Fruit fly (Drosophila melanogaster) Kc167 (cell line): ENCODE measurements around the gene Ndae1.

Experiments used
- Myc ChIP-seq: fragments of >200 bp; optimal IDR thresholded peaks from 2 replicates; lab custom pipeline; 2017; ENCODE audit warnings: missing external identifiers
- Sin3A ChIP-seq: fragments of >200 bp; optimal IDR thresholded peaks from 2 replicates; lab custom pipeline; 2018; ENCODE audit warnings: missing external identifiers
- h ChIP-seq: fragments of >200 bp; optimal IDR thresholded peaks from 3 replicates; lab custom pipeline; 2018; ENCODE audit warnings: missing external identifiers
- insv ChIP-seq: fragments of >200 bp; optimal IDR thresholded peaks from 3 replicates; lab custom pipeline; 2018; ENCODE audit warnings: missing external identifiers
- psq ChIP-seq: fragments of >200 bp; optimal IDR thresholded peaks from 2 replicates; lab custom pipeline; 2017; ENCODE audit warnings: missing external identifiers
- ttk ChIP-seq: sonication (Bioruptor generic); optimal IDR thresholded peaks from 2 replicates; lab custom pipeline; 2017; ENCODE audit warnings: missing external identifiers

The Ndae1 gene

DNA sequence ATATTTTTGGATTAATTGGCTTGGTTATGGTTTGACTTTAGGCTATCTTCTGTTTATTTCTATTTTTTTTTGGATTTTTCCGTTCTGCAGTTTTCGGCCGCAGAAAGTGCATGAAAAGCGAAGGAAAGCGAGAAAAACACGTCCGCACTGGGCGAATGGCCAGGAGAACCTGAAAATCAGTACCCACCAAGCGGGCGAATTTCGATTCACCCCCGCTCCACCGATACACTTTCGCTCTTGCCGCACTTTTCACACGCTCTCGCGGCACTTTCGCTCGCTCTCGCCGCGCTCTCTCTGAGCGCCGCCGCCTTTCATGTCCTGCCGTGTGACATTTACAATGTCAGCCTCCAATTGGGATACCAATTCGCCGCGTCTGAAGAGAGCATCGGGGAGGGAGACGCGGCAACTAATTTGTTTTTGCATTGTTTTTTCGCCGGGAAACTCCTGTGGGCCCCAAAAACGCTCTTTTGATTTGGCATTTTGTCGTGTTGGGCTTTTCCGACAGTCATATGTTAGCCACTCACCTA, at the start of gene Ndae1:
TSS of gene Ndae1 (minus strand) at position 51 of the 527 bp plus-strand sequence.
- no peak for TF ChIP-seq Sin3A
- no peak for TF ChIP-seq insv (lab: Kevin White, UChicago)
- no peak for TF ChIP-seq psq (lab: Kevin White, UChicago)
- no peak for TF ChIP-seq Myc (lab: Kevin White, UChicago)
- TF ChIP-seq ttk (lab: Kevin White, UChicago), result no peak
- no peak for TF ChIP-seq h

DNA sequence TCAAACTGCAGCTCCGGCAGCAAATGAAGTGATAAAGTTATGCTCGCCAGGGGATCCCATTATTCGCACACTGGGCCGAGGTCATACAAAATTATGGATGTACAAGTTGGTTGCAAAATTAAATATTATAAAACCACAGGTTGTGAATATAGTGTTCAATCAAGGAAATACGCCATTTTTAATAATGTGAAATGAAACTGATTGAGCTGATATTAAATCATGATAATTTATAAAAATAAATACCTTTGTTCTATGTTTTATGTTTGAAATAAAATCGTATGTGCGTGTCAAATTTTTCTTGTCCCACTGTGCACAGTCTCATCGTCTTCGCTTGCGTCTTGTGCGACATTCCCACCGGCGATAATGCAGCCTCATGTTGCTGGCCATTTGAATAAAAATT, 46.8 kb upstream of the Ndae1 start:
- TF ChIP-seq Sin3A, result no peak
- no peak for TF ChIP-seq Myc (lab: Kevin White, UChicago)
- TF ChIP-seq insv (lab: Kevin White, UChicago), result no peak
- TF ChIP-seq h, result no peak
- no peak for TF ChIP-seq ttk (lab: Kevin White, UChicago)
- no peak for TF ChIP-seq psq (lab: Kevin White, UChicago)

DNA sequence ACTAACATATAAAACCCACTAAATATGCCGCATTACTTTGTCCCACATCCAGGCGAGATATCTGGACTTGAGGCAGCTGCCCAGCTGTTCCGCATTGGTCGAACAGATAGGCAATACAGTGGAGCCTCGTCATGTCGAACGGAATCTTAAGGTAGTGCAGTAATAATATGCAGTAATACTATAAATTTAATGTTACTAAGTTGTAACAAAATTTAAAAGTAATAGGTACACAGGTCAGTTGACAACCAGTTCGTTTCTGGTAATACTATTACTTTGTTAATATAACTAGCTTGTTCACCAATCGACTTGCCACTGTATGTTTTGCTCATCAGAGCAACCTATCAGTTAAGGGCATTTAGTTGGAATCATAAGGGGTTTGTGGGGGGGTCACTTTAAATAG, 45.8 kb upstream of the Ndae1 start:
- TF ChIP-seq ttk (lab: Kevin White, UChicago) (no peak), psq (lab: Kevin White, UChicago) (no peak)

DNA sequence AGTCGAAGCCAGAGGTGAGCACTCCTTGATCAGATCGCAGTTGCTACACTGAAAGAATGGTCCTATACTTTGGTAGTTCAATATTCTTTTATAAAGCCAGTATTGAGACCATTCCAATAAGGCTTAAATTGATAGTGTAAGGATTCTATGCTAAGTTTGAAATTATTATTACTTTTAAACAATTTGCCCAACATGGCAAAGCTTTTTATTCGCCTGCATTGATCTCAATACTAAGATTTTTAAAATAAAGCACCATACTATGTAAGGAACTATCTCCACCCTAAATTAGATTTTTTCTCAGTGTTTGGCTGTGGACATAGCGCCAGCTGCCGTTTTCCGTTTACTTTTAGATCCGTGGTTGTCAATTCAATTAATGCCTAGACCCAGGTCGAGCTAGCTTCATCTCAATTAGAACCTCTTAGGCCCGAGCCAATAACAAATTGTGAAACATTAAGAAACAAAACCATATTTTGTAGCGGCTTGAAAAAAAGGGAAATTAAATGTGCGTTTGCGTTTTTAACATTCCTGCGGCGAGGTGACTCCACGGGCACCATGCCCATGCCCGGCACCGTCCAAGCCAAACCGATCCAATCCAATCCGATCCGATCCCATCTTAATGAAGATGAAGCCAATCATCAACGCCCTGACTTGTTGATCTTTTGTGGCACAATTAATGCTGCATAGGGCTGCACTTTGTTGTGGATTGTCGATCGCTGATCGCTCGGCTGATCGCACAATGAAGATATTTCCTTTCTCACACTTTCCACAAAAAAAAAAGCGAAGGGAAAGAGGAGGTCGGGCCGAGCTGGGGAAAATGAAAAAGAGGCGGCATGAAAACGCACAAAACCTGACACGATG, 44.6 kb upstream of the Ndae1 start:
- no peak for TF ChIP-seq insv (lab: Kevin White, UChicago)
- no peak for TF ChIP-seq ttk (lab: Kevin White, UChicago)
- no peak for TF ChIP-seq h
- no peak for TF ChIP-seq Myc (lab: Kevin White, UChicago)
- no peak for TF ChIP-seq Sin3A
- TF ChIP-seq psq (lab: Kevin White, UChicago), result no peak

DNA sequence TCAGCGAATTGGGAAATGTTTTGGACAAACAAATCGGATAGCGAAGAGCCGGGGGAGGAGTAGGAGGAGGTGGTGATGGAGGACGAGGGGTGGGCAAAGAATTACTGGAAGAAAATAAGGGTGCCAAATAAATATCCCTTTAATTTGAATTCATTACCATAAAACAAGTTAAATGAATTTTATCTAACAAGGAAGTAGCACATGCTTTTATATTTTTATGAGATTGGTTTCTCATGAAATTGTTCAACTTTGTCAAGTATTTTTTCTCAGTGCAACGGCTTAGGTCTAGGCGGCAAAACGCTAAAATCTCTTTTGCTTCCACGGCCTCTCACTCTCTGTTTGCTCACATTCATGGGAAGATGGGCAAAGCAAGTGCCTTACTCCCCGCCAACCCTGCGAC, 42.8 kb upstream of the Ndae1 start:
- TF ChIP-seq Sin3A (no peak), h (no peak), psq (lab: Kevin White, UChicago) (no peak), ttk (lab: Kevin White, UChicago) (no peak), Myc (lab: Kevin White, UChicago) (no peak), insv (lab: Kevin White, UChicago) (no peak)

DNA sequence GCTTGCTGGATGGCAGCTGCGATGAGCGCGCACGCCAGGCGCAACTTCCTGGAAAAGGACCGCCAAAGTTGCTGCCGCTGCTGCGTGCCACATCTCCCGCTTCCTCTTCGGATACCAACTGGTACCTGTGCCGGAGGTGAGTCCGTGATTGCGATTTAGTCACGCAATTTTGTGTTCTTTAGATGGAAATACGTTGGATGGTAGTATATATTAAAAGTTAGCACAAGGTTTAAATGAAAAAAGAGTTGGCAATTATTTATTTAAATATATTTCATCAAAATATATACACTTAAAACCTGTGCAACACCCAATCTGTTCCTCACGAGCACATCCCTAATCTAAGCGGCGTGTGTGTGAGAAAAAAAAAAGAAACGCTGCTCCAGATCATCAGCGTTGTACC, 41.4 kb upstream of the Ndae1 start:
- no peak for TF ChIP-seq Sin3A
- no peak for TF ChIP-seq h
- no peak for TF ChIP-seq psq (lab: Kevin White, UChicago)
- no peak for TF ChIP-seq ttk (lab: Kevin White, UChicago)
- TF ChIP-seq Myc (lab: Kevin White, UChicago), result no peak
- no peak for TF ChIP-seq insv (lab: Kevin White, UChicago)

DNA sequence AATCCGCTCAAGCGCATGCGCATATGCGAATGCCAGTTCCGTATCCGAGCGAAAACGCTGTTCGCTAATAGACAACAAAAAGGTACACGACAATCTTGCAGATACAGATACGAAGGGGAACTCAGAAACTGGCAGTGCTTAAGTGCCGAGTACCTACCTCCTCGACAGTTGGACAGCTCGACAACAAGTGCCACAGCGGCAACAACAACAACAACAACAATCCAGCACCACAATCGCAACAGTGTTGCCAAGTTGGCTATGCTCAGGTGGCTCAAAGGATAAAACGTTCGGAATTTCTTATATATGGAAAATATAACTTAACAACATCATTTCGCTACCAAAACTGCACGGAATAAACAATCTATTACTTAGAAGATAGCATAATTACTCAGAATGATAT, 40.7 kb upstream of the Ndae1 start:
- TF ChIP-seq insv (lab: Kevin White, UChicago), result no peak
- TF ChIP-seq h, result no peak
- TF ChIP-seq psq (lab: Kevin White, UChicago), result no peak
- no peak for TF ChIP-seq Sin3A
- TF ChIP-seq Myc (lab: Kevin White, UChicago), result no peak
- TF ChIP-seq ttk (lab: Kevin White, UChicago), result no peak

DNA sequence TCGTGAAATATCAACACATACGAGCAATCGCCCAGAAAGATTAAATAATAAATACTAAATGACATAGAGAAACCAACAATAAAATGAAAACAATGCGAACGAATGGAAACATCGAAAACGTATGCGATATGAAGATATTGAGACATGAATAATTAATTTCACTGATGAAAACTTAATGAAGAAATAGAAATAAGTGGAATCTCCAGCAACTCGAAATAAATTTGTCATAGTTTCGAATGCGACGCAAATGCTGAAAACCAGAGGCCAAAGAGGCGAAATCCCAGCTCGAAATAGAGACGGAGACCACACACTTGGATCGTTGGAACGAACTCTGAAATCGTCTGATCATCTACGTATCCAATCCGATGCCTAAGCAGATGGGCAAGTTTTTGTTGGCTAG, 36.7 kb upstream of the Ndae1 start:
- TF ChIP-seq insv (lab: Kevin White, UChicago) (no peak), ttk (lab: Kevin White, UChicago) (no peak), Sin3A (no peak), h (no peak), Myc (lab: Kevin White, UChicago) (no peak)

DNA sequence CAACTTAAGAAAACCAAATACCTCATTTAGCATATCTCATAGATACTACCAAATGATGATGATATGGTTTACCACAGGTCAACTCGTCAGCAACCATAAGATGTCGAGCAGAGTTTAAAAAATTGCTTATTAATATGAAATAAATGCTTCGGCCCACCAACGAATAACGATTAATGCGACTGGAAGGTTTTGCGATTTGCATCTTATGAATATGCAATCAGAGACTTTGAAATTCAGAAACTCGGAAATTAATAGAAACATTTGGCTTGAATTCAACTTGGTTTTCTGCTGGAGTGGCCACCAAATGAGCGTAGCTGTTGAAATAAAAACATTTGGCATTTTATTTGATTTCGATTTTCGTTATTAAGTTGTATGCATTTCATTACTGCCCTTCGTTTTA, 35.6 kb upstream of the Ndae1 start:
- TF ChIP-seq Myc (lab: Kevin White, UChicago) (no peak), psq (lab: Kevin White, UChicago) (no peak), ttk (lab: Kevin White, UChicago) (no peak), h (no peak), insv (lab: Kevin White, UChicago) (no peak), Sin3A (no peak)

DNA sequence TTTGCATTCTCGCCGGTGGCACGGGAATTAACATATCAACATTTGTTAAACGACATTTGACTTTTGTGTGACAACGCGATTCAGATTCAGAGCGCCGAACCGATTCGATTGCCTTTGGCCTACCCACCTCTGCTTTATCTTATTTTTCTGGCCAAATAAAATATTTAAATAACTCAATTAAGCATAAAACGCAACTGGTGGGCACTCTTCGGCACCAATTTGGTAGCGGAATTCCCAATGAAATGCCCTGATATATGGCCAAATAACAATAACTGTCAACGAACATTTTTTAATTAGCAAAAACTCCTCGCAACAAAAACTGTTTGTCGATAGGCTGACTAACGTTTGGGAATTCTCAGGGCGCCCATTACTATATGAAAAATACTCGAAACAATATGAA, 35.0 kb upstream of the Ndae1 start:
- TF ChIP-seq ttk (lab: Kevin White, UChicago), result no peak
- no peak for TF ChIP-seq insv (lab: Kevin White, UChicago)
- TF ChIP-seq Myc (lab: Kevin White, UChicago), result no peak
- TF ChIP-seq h, result no peak
- no peak for TF ChIP-seq psq (lab: Kevin White, UChicago)
- no peak for TF ChIP-seq Sin3A

DNA sequence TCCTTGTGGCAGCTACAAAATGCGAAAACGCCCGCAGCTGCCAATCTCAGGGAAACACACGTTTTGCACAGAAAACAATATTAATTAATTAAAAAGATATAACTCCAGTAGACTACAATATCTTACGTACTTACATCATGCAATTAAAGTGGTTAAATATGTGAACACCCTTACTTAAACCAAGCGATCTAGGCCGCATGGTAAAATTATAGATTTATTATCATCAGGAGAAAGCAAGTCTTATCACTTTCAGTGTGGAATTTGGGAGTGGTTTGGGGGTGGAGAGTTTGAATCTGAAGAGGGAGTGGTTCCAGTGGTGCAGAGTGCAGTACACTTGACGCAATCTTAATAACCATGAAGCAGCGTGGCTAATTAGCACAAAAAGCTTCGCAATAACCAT, 33.0 kb upstream of the Ndae1 start:
- TF ChIP-seq insv (lab: Kevin White, UChicago), result no peak
- no peak for TF ChIP-seq Myc (lab: Kevin White, UChicago)
- TF ChIP-seq ttk (lab: Kevin White, UChicago), result no peak

DNA sequence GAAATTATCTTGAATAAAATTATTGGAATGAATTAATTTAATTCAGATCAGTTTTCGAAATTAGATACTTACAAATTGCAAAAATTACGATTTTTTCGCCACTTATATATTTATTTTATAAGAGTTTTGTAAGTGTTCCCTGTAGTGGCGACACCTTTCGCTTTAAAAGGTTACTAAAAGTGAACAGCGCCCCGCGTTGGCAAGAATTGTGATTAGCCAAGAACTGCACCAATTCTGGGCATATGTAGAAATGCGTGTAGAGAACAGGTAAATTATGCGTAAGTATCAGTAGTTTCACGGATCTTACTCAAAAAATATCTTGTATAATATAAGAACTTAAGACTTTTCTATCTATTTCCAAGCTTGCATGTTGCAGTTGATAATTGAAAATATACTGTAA, 32.3 kb upstream of the Ndae1 start:
- TF ChIP-seq Myc (lab: Kevin White, UChicago) (no peak), h (no peak), insv (lab: Kevin White, UChicago) (no peak), Sin3A (no peak), ttk (lab: Kevin White, UChicago) (no peak), psq (lab: Kevin White, UChicago) (no peak)
